Worm (Caenorhabditis elegans): Measurements from ENCODE around the gene R11.3.

- TF ChIP-seq attf-3 (GFP tag; conservative IDR thresholded peaks at IDR 0.05), result no peak
- TF ChIP-seq F39B2.1 (GFP tag; IDR thresholded peaks at IDR 0.05), result no peak
- no peak for TF ChIP-seq mcd-1 (GFP tag; IDR thresholded peaks at IDR 0.05)
- no peak for TF ChIP-seq ceh-27 (GFP tag; optimal IDR thresholded peaks at IDR 0.05)
- TF ChIP-seq Y79H2A.3 (GFP tag; conservative IDR thresholded peaks at IDR 0.05), result no peak
Observed at ce11 chrX:16208123-16208522, 9.1 kb upstream of the R11.3 start.

Data from whole organism, young adult.